Fruit fly (Drosophila melanogaster) whole organism, embryonic: Measurements from ENCODE around the gene CG45488.

Source experiments
- Adf1 ChIP-seq: fragments of 200-800 bp; sonication (Bioruptor generic); IDR thresholded peaks from 2 replicates; pipeline ENCODE4 v1.3.6; 2022; ENCODE audit warnings: missing biosample characterization, missing genetic modification characterization
- Atf3 ChIP-seq: fragments of 200-800 bp; sonication (Bioruptor generic); optimal IDR thresholded peaks from 3 replicates; lab custom pipeline; 2016; ENCODE audit warnings: missing biosample characterization, missing genetic modification characterization
- CG11085 ChIP-seq: fragments of 200-800 bp; sonication (Bioruptor generic); IDR thresholded peaks from 2 replicates; pipeline ENCODE4 v1.3.6; 2022; ENCODE audit warnings: missing biosample characterization, missing genetic modification characterization
- CG11696 ChIP-seq: fragments of 200-800 bp; sonication (Bioruptor generic); IDR thresholded peaks from 2 replicates; pipeline ENCODE4 v1.3.6; 2022; ENCODE audit warnings: missing biosample characterization, missing genetic modification characterization
- CG12219 ChIP-seq: fragments of 200-800 bp; sonication (Bioruptor generic); optimal IDR thresholded peaks from 3 replicates; lab custom pipeline; 2018; ENCODE audit warnings: missing biosample characterization, mild to moderate bottlenecking, missing genetic modification characterization
- CG12236 ChIP-seq: fragments of 200-800 bp; sonication (Bioruptor generic); optimal IDR thresholded peaks from 2 replicates; lab custom pipeline; 2016; ENCODE audit warnings: missing biosample characterization, missing genetic modification characterization
- CG12299 ChIP-seq: fragments of 200-800 bp; sonication (Bioruptor generic); optimal IDR thresholded peaks from 2 replicates; lab custom pipeline; 2018; ENCODE audit warnings: missing biosample characterization, mild to moderate bottlenecking, missing genetic modification characterization
- CG12391 ChIP-seq: fragments of 200-800 bp; sonication (Bioruptor generic); optimal IDR thresholded peaks from 3 replicates; lab custom pipeline; 2018; ENCODE audit warnings: missing biosample characterization, mild to moderate bottlenecking, missing genetic modification characterization, moderate library complexity
- CG12659 ChIP-seq: fragments of 200-800 bp; sonication (Bioruptor generic); optimal IDR thresholded peaks from 3 replicates; lab custom pipeline; 2017; ENCODE audit warnings: mild to moderate bottlenecking, missing biosample characterization, missing genetic modification reagents, missing genetic modification characterization
- CG14441 ChIP-seq: fragments of 200-800 bp; sonication (Bioruptor generic); IDR thresholded peaks from 2 replicates; pipeline ENCODE4 v1.3.6; 2022; ENCODE audit warnings: missing biosample characterization, missing genetic modification characterization
- CG15601 ChIP-seq: fragments of 200-800 bp; sonication (Bioruptor generic); optimal IDR thresholded peaks from 3 replicates; lab custom pipeline; 2019; ENCODE audit warnings: missing biosample characterization, mild to moderate bottlenecking, missing genetic modification characterization, moderate library complexity
- CG15696 ChIP-seq: fragments of 200-800 bp; sonication (Bioruptor generic); optimal IDR thresholded peaks from 2 replicates; lab custom pipeline; 2019; ENCODE audit warnings: missing biosample characterization, mild to moderate bottlenecking, missing genetic modification characterization, moderate library complexity
- CG17829 ChIP-seq: fragments of 200-800 bp; optimal IDR thresholded peaks from 2 replicates; lab custom pipeline; 2019; ENCODE audit warnings: missing biosample characterization, mild to moderate bottlenecking, missing genetic modification characterization, moderate library complexity
- CG1832 ChIP-seq: fragments of 200-800 bp; sonication (Bioruptor generic); optimal IDR thresholded peaks from 2 replicates; lab custom pipeline; 2017; ENCODE audit warnings: missing biosample characterization, mild to moderate bottlenecking, missing genetic modification characterization, inconsistent platforms
- CG33557 ChIP-seq: fragments of 200-800 bp; sonication (Bioruptor generic); optimal IDR thresholded peaks from 2 replicates; lab custom pipeline; 2019; ENCODE audit warnings: missing biosample characterization, mild to moderate bottlenecking, missing genetic modification characterization, moderate library complexity
- CG5245 ChIP-seq: fragments of 200-800 bp; sonication (Bioruptor generic); optimal IDR thresholded peaks from 3 replicates; lab custom pipeline; 2016; ENCODE audit warnings: missing biosample characterization, missing genetic modification characterization
- CG7357 ChIP-seq: fragments of 200-800 bp; sonication (Bioruptor generic); IDR thresholded peaks from 3 replicates; pipeline ENCODE4 v1.3.6; 2022; ENCODE audit warnings: missing biosample characterization, missing genetic modification characterization
- CG7928 ChIP-seq: fragments of 200-800 bp; sonication (Bioruptor generic); optimal IDR thresholded peaks from 2 replicates; lab custom pipeline; 2017; ENCODE audit warnings: missing biosample characterization, mild to moderate bottlenecking, missing genetic modification characterization
- CG8924 ChIP-seq: fragments of 200-800 bp; optimal IDR thresholded peaks from 3 replicates; lab custom pipeline; 2019; ENCODE audit warnings: missing biosample characterization, mild to moderate bottlenecking, missing genetic modification characterization, moderate library complexity
- CG8944 ChIP-seq: fragments of 200-800 bp; sonication (Bioruptor generic); optimal IDR thresholded peaks from 3 replicates; lab custom pipeline; 2016; ENCODE audit warnings: missing biosample characterization, missing genetic modification characterization
- CG9797 ChIP-seq: fragments of 200-800 bp; sonication (Bioruptor generic); optimal IDR thresholded peaks from 3 replicates; lab custom pipeline; 2018; ENCODE audit warnings: missing biosample characterization, mild to moderate bottlenecking, missing genetic modification characterization
- CTCF ChIP-seq: fragments of 200-800 bp; sonication (Bioruptor generic); optimal IDR thresholded peaks from 2 replicates; lab custom pipeline; 2017; ENCODE audit warnings: missing biosample characterization, mild to moderate bottlenecking, missing genetic modification characterization, moderate library complexity
- D19B ChIP-seq: fragments of 200-800 bp; sonication (Bioruptor generic); optimal IDR thresholded peaks from 2 replicates; lab custom pipeline; 2017; ENCODE audit warnings: missing biosample characterization, mild to moderate bottlenecking, missing genetic modification characterization
- Deaf1 ChIP-seq: fragments of 200-800 bp; optimal IDR thresholded peaks from 3 replicates; lab custom pipeline; 2019; ENCODE audit warnings: missing biosample characterization, mild to moderate bottlenecking, missing genetic modification characterization, moderate library complexity
- Dp ChIP-seq: fragments of 200-800 bp; sonication (Bioruptor generic); optimal IDR thresholded peaks from 2 replicates; lab custom pipeline; 2018; ENCODE audit warnings: missing biosample characterization, mild to moderate bottlenecking, missing genetic modification characterization, moderate library complexity
- E2f2 ChIP-seq: fragments of 200-800 bp; sonication (Bioruptor generic); IDR thresholded peaks from 2 replicates; pipeline ENCODE4 v1.3.6; 2022; ENCODE audit warnings: missing biosample characterization, missing genetic modification characterization
- ERR ChIP-seq: fragments of 200-800 bp; sonication (Bioruptor generic); optimal IDR thresholded peaks from 2 replicates; lab custom pipeline; 2016; ENCODE audit warnings: missing biosample characterization, missing genetic modification characterization
- Eip74EF ChIP-seq, 2 experiments: fragments of 200-800 bp in 1 of 2; fragments of >200 bp in 1 of 2; sonication (Bioruptor generic) in 1 of 2; optimal IDR thresholded peaks; 2 replicates each; lab custom pipeline; 2017 to 2019; ENCODE audit warnings: missing biosample characterization in 2 of 2, missing genetic modification characterization in 2 of 2, mild to moderate bottlenecking in 1 of 2, moderate library complexity in 1 of 2
- H15 ChIP-seq: fragments of 200-800 bp; sonication (Bioruptor generic); IDR thresholded peaks from 3 replicates; pipeline ENCODE4 v1.3.6; 2022; ENCODE audit warnings: missing biosample characterization, missing genetic modification characterization
- HmgZ ChIP-seq: fragments of 200-800 bp; sonication (Bioruptor generic); optimal IDR thresholded peaks from 2 replicates; lab custom pipeline; 2018; ENCODE audit warnings: missing biosample characterization, mild to moderate bottlenecking, missing genetic modification characterization
- Hr39 ChIP-seq: fragments of >200 bp; optimal IDR thresholded peaks from 2 replicates; lab custom pipeline; 2017
- Jarid2 ChIP-seq: fragments of 200-800 bp; sonication (Bioruptor generic); optimal IDR thresholded peaks from 3 replicates; lab custom pipeline; 2017; ENCODE audit warnings: mild to moderate bottlenecking, missing biosample characterization, missing genetic modification reagents, missing genetic modification characterization
- MESR4 ChIP-seq: fragments of 200-800 bp; sonication (Bioruptor generic); optimal IDR thresholded peaks from 2 replicates; lab custom pipeline; 2018; ENCODE audit warnings: missing biosample characterization, mild to moderate bottlenecking, missing genetic modification characterization, moderate library complexity
- Mes4 ChIP-seq: fragments of 200-800 bp; sonication (Bioruptor generic); optimal IDR thresholded peaks from 2 replicates; lab custom pipeline; 2016; ENCODE audit warnings: missing biosample characterization, missing genetic modification characterization
- Mrtf ChIP-seq: fragments of 200-800 bp; sonication (Bioruptor generic); IDR thresholded peaks from 3 replicates; pipeline ENCODE4 v1.3.6; 2022; ENCODE audit warnings: missing biosample characterization, missing genetic modification characterization
- Myb ChIP-seq: fragments of 200-800 bp; sonication (Bioruptor generic); optimal IDR thresholded peaks from 2 replicates; lab custom pipeline; 2016; ENCODE audit warnings: missing biosample characterization, missing genetic modification characterization
- Six4 ChIP-seq: fragments of 200-800 bp; sonication (Bioruptor generic); optimal IDR thresholded peaks from 2 replicates; lab custom pipeline; 2016; ENCODE audit warnings: missing biosample characterization, missing genetic modification characterization
- Spps ChIP-seq: fragments of 200-800 bp; sonication (Bioruptor generic); optimal IDR thresholded peaks from 2 replicates; lab custom pipeline; 2018; ENCODE audit warnings: missing biosample characterization, mild to moderate bottlenecking, missing genetic modification characterization
- caup ChIP-seq: fragments of 200-800 bp; sonication (Bioruptor generic); optimal IDR thresholded peaks from 3 replicates; lab custom pipeline; 2017; ENCODE audit warnings: missing biosample characterization, mild to moderate bottlenecking, missing genetic modification characterization, moderate library complexity; ENCODE audit not compliant: severe bottlenecking
- croc ChIP-seq: fragments of 200-800 bp; sonication (Bioruptor generic); conservative IDR thresholded peaks from 3 replicates; pipeline ENCODE4 v1.3.6; 2022; ENCODE audit warnings: missing biosample characterization, missing genetic modification characterization
- ftz-f1 ChIP-seq: fragments of 200-800 bp; sonication (Bioruptor generic); optimal IDR thresholded peaks from 2 replicates; lab custom pipeline; 2016; ENCODE audit warnings: missing biosample characterization, missing genetic modification characterization
- gem ChIP-seq: fragments of 200-800 bp; sonication (Bioruptor generic); optimal IDR thresholded peaks from 2 replicates; lab custom pipeline; 2019; ENCODE audit warnings: missing biosample characterization, mild to moderate bottlenecking, missing genetic modification characterization, moderate library complexity
- kah ChIP-seq: fragments of 200-800 bp; sonication (Bioruptor generic); optimal IDR thresholded peaks from 2 replicates; lab custom pipeline; 2018; ENCODE audit warnings: missing biosample characterization, mild to moderate bottlenecking, missing genetic modification characterization
- klu ChIP-seq: fragments of 200-800 bp; sonication (Bioruptor generic); IDR thresholded peaks from 2 replicates; pipeline ENCODE4 v1.3.6; 2022; ENCODE audit warnings: missing biosample characterization, missing genetic modification characterization
- mirr ChIP-seq: fragments of 200-800 bp; sonication (Bioruptor generic); optimal IDR thresholded peaks from 3 replicates; lab custom pipeline; 2018; ENCODE audit warnings: missing biosample characterization, mild to moderate bottlenecking, missing genetic modification characterization
- pfk ChIP-seq: fragments of 200-800 bp; sonication (Bioruptor generic); optimal IDR thresholded peaks from 2 replicates; lab custom pipeline; 2018; ENCODE audit warnings: missing biosample characterization, mild to moderate bottlenecking, missing genetic modification characterization, moderate library complexity
- pho ChIP-seq: fragments of 200-800 bp; sonication (Bioruptor generic); optimal IDR thresholded peaks from 2 replicates; lab custom pipeline; 2016; ENCODE audit warnings: missing biosample characterization, missing genetic modification characterization
- pita ChIP-seq: fragments of 200-800 bp; sonication (Bioruptor generic); optimal IDR thresholded peaks from 2 replicates; lab custom pipeline; 2017; ENCODE audit warnings: missing biosample characterization, mild to moderate bottlenecking, missing genetic modification characterization
- sima ChIP-seq: fragments of 200-800 bp; sonication (Bioruptor generic); optimal IDR thresholded peaks from 2 replicates; lab custom pipeline; 2016; ENCODE audit warnings: missing biosample characterization, missing genetic modification characterization
- zfh2 ChIP-seq: fragments of 200-800 bp; sonication (Bioruptor generic); optimal IDR thresholded peaks from 2 replicates; lab custom pipeline; 2016; ENCODE audit warnings: missing biosample characterization, missing genetic modification characterization

Gene CG45488

dm6 chrX:19886936-19887934 is 33.0 kb downstream of the CG45488 start (continued):
- TF ChIP-seq Six4 (no peak), CG7928 (GFP tag; lab: Kevin White, UChicago) (no peak), Deaf1 (tag; lab: Kevin White, UChicago) (peak; percentile 99), Adf1 (GFP tag; lab: Robert Waterston, UW) (peak; percentile 94), sima (no peak), CG14441 (GFP tag; lab: Robert Waterston, UW) (no peak; the same call in 1 of the 2 replicates), Mes4 (GFP tag; lab: Kevin White, UChicago) (no peak), CG17829 (tag; lab: Kevin White, UChicago) (no peak), Atf3 (no peak), pho (GFP tag; lab: Kevin White, UChicago) (no peak), Mrtf (GFP tag; lab: Robert Waterston, UW) (no peak), CG5245 (GFP tag; lab: Kevin White, UChicago) (no peak), klu (GFP tag; lab: Robert Waterston, UW) (no peak), Spps (tag; lab: Kevin White, UChicago) (no peak), caup (GFP tag; lab: Kevin White, UChicago) (peak; percentile 27), CG9797 (GFP tag; lab: Kevin White, UChicago) (no peak), ftz-f1 (GFP tag; lab: Kevin White, UChicago) (no peak), HmgZ (tag; lab: Kevin White, UChicago) (no peak), H15 (no peak), CG12299 (tag; lab: Kevin White, UChicago) (no peak), CG12236 (GFP tag; lab: Kevin White, UChicago) (no peak), CG11085 (GFP tag; lab: Robert Waterston, UW) (no peak), CG33557 (GFP tag; lab: Kevin White, UChicago) (no peak), CG11696 (GFP tag; lab: Robert Waterston, UW) (no peak), CG8924 (tag; lab: Kevin White, UChicago) (no peak), pfk (no peak), CG7357 (no peak), Eip74EF (GFP tag; optimal IDR thresholded peaks at IDR 0.05; lab: Kevin White, UChicago) (peak in 1 of 2 experiments; percentile 33), CG15601 (tag; lab: Kevin White, UChicago) (no peak), pita (GFP tag; lab: Kevin White, UChicago) (no peak), CG15696 (tag; lab: Kevin White, UChicago) (no peak), mirr (no peak), Jarid2 (GFP tag; lab: Kevin White, UChicago) (peak; percentile 97), Dp (GFP tag; lab: Kevin White, UChicago) (no peak), CG8944 (GFP tag; lab: Kevin White, UChicago) (no peak), E2f2 (GFP tag; lab: Robert Waterston, UW) (no peak), zfh2 (GFP tag; lab: Kevin White, UChicago) (no peak), CG12659 (GFP tag; lab: Kevin White, UChicago) (no peak), CG1832 (GFP tag; lab: Kevin White, UChicago) (no peak), CG12391 (no peak), ERR (no peak), MESR4 (GFP tag; lab: Kevin White, UChicago) (no peak), kah (GFP tag; lab: Kevin White, UChicago) (no peak), CTCF (GFP tag; lab: Kevin White, UChicago) (no peak), D19B (GFP tag; lab: Kevin White, UChicago) (no peak), Myb (GFP tag; lab: Kevin White, UChicago) (no peak), gem (tag; lab: Kevin White, UChicago) (no peak), Hr39 (lab: Kevin White, UChicago) (no peak), CG12219 (GFP tag; lab: Kevin White, UChicago) (no peak), croc (GFP tag; lab: Robert Waterston, UW) (no peak)
